Fruit fly (Drosophila melanogaster): ENCODE data around the gene Task6.
A peak's percentile ranks its signal among the peaks of the same experiment; 100 is the strongest.

The Task6 gene

dm6 chr3R:13683624-13684568 lies 9.6 kb upstream of the Task6 start, which contains the start of gene flfl (continued):
- TF ChIP-seq CG11504 (tag; optimal IDR thresholded peaks at IDR 0.05) (peak; percentile 26), CG13287 (GFP tag; IDR thresholded peaks at IDR 0.05; ENCODE audit: partially characterized antibody) (no peak), CG17829 (tag; optimal IDR thresholded peaks at IDR 0.05) (peak; percentile 17), CG8478 (optimal IDR thresholded peaks at IDR 0.05) (peak; percentile 85), pum (GFP tag; optimal IDR thresholded peaks at IDR 0.05) (peak; percentile 13), CG12391 (tag; optimal IDR thresholded peaks at IDR 0.05) (peak; percentile 15), Vsx1 (GFP tag; optimal IDR thresholded peaks at IDR 0.05) (no peak), CG1792 (GFP tag; optimal IDR thresholded peaks at IDR 0.05) (peak; percentile 32), her (GFP tag; optimal IDR thresholded peaks at IDR 0.05) (peak; percentile 100), CG12659 (GFP tag; optimal IDR thresholded peaks at IDR 0.05) (peak; percentile 83), NC2β (GFP tag; optimal IDR thresholded peaks at IDR 0.05) (no peak), Hand (GFP tag; optimal IDR thresholded peaks at IDR 0.05) (peak; percentile 48), slp2 (GFP tag; optimal IDR thresholded peaks at IDR 0.05) (peak; percentile 18), CG10543 (GFP tag; optimal IDR thresholded peaks at IDR 0.05) (peak; percentile 10), tin (GFP tag; optimal IDR thresholded peaks at IDR 0.05) (peak; percentile 3), CG1603 (tag; optimal IDR thresholded peaks at IDR 0.05) (peak; percentile 78), CG15514 (GFP tag; optimal IDR thresholded peaks at IDR 0.05) (peak; percentile 42), nom (GFP tag; optimal IDR thresholded peaks at IDR 0.05) (peak; percentile 66), kni (GFP tag; optimal IDR thresholded peaks at IDR 0.05) (peak; percentile 87), mam (GFP tag; optimal IDR thresholded peaks at IDR 0.05) (peak; percentile 35), CG12071 (GFP tag; optimal IDR thresholded peaks at IDR 0.05) (peak; percentile 44), lab (GFP tag; optimal IDR thresholded peaks at IDR 0.05) (peak; percentile 35), phol (tag; optimal IDR thresholded peaks at IDR 0.05) (peak; percentile 98), cg (GFP tag; optimal IDR thresholded peaks at IDR 0.05) (peak; percentile 99), scrt (GFP tag; optimal IDR thresholded peaks at IDR 0.05) (peak; percentile 14), CoRest (tag; optimal IDR thresholded peaks at IDR 0.05) (peak; percentile 35), trem (tag; optimal IDR thresholded peaks at IDR 0.05) (peak; percentile 54), maf-S (GFP tag; optimal IDR thresholded peaks at IDR 0.05) (peak; percentile 24), BEAF-32 (GFP tag; optimal IDR thresholded peaks at IDR 0.05) (peak; percentile 98), Camta (GFP tag; optimal IDR thresholded peaks at IDR 0.05) (no peak), CG30403 (GFP tag; optimal IDR thresholded peaks at IDR 0.05) (peak; percentile 39), bsh (GFP tag; optimal IDR thresholded peaks at IDR 0.05) (peak in 1 of 2 experiments; percentile 4), CG14014 (GFP tag; IDR thresholded peaks at IDR 0.05) (no peak), zfh2 (GFP tag; optimal IDR thresholded peaks at IDR 0.05) (peak; percentile 2), Jarid2 (GFP tag; optimal IDR thresholded peaks at IDR 0.05) (peak; percentile 31), CG2712 (tag; optimal IDR thresholded peaks at IDR 0.05) (peak; percentile 30), Usf (GFP tag; optimal IDR thresholded peaks at IDR 0.05) (no peak), dm (GFP tag; optimal IDR thresholded peaks at IDR 0.05) (peak; percentile 48), CG11247 (GFP tag; IDR thresholded peaks at IDR 0.05) (no peak), Stat92E (GFP tag; optimal IDR thresholded peaks at IDR 0.05) (no peak), MTF-1 (GFP tag; optimal IDR thresholded peaks at IDR 0.05; ENCODE audit: borderline replicate concordance) (peak; percentile 0), stwl (tag; optimal IDR thresholded peaks at IDR 0.05) (peak; percentile 32), CG3847 (GFP tag; IDR thresholded peaks at IDR 0.05) (no peak), Max (GFP tag; optimal IDR thresholded peaks at IDR 0.05) (peak; percentile 1), Trl (optimal IDR thresholded peaks at IDR 0.05) (peak; percentile 100), Trl (GFP tag; optimal IDR thresholded peaks at IDR 0.05) (peak; percentile 61), D19A (tag; optimal IDR thresholded peaks at IDR 0.05) (peak; percentile 30)
